Worm (Caenorhabditis elegans) whole organism, late embryonic: ENCODE data around the gene ZK177.9.

Experiments
- C38D4.7 ChIP-seq: fragments of 200-800 bp; sonication (Bioruptor generic); optimal IDR thresholded peaks from 2 replicates; lab custom pipeline; 2018; ENCODE audit warnings: mild to moderate bottlenecking, missing genetic modification characterization, moderate library complexity, missing compliant biosample characterization
- F13H6.1 ChIP-seq: sonication (generic microtip); optimal IDR thresholded peaks from 2 replicates; lab custom pipeline; 2016; ENCODE audit warnings: missing genetic modification characterization, missing compliant biosample characterization
- K02D7.2 ChIP-seq: sonication (generic microtip); optimal IDR thresholded peaks from 2 replicates; lab custom pipeline; 2017; ENCODE audit warnings: mild to moderate bottlenecking, missing genetic modification characterization, missing compliant biosample characterization
- K09A11.1 ChIP-seq: sonication (generic microtip); optimal IDR thresholded peaks from 2 replicates; lab custom pipeline; 2017; ENCODE audit warnings: antibody characterized with exemption, mild to moderate bottlenecking, missing genetic modification characterization, missing compliant biosample characterization; ENCODE audit not compliant: insufficient read depth
- T23F11.4 ChIP-seq: fragments of 200-800 bp; sonication (Bioruptor generic); optimal IDR thresholded peaks from 2 replicates; lab custom pipeline; 2018; ENCODE audit warnings: mild to moderate bottlenecking, missing genetic modification characterization, missing compliant biosample characterization
- Y22D7AL.16 ChIP-seq: sonication (generic microtip); optimal IDR thresholded peaks from 2 replicates; lab custom pipeline; 2016; ENCODE audit warnings: missing genetic modification characterization, missing compliant biosample characterization
- ahr-1 ChIP-seq: sonication (generic microtip); optimal IDR thresholded peaks from 2 replicates; lab custom pipeline; 2016; ENCODE audit warnings: missing genetic modification characterization, missing compliant biosample characterization
- ama-1 ChIP-seq: fragments of 150-350 bp; optimal IDR thresholded peaks from 2 replicates; lab custom pipeline; 2014
- ceh-14 ChIP-seq: sonication (generic microtip); optimal IDR thresholded peaks from 2 replicates; lab custom pipeline; 2016; ENCODE audit warnings: missing genotype, missing genetic modification characterization, missing compliant biosample characterization
- ceh-18 ChIP-seq: sonication (generic microtip); optimal IDR thresholded peaks from 2 replicates; lab custom pipeline; 2016; ENCODE audit warnings: missing genetic modification characterization, missing compliant biosample characterization
- ceh-19 ChIP-seq: fragments of 200-800 bp; sonication (Bioruptor generic); optimal IDR thresholded peaks from 2 replicates; lab custom pipeline; 2018; ENCODE audit warnings: mild to moderate bottlenecking, missing genetic modification characterization, missing compliant biosample characterization
- ceh-2 ChIP-seq: sonication (generic microtip); optimal IDR thresholded peaks from 2 replicates; lab custom pipeline; 2016; ENCODE audit warnings: missing genotype, missing genetic modification characterization, missing compliant biosample characterization
- ceh-22 ChIP-seq: sonication (generic microtip); optimal IDR thresholded peaks from 2 replicates; lab custom pipeline; 2017; ENCODE audit warnings: missing biosample characterization, missing genetic modification characterization
- ceh-24 ChIP-seq: sonication (generic microtip); optimal IDR thresholded peaks from 2 replicates; lab custom pipeline; 2016; ENCODE audit warnings: mild to moderate bottlenecking, missing genetic modification characterization, missing compliant biosample characterization
- ceh-30 ChIP-seq: fragments of 150-350 bp; optimal IDR thresholded peaks from 2 replicates; lab custom pipeline; 2014; ENCODE audit warnings: missing biosample characterization, missing genetic modification characterization
- ceh-31 ChIP-seq: sonication (generic microtip); optimal IDR thresholded peaks from 2 replicates; lab custom pipeline; 2016; ENCODE audit warnings: missing genetic modification characterization, missing compliant biosample characterization
- ceh-34 ChIP-seq: sonication (generic microtip); optimal IDR thresholded peaks from 2 replicates; lab custom pipeline; 2016; ENCODE audit warnings: mild to moderate bottlenecking, missing genetic modification characterization, missing compliant biosample characterization
- ceh-45 ChIP-seq: fragments of 200-800 bp; sonication (Bioruptor generic); IDR thresholded peaks from 2 replicates; pipeline ENCODE4 v1.3.6; 2022; ENCODE audit warnings: missing genetic modification reagents, missing genetic modification characterization, missing compliant biosample characterization
- che-1 ChIP-seq: sonication (generic microtip); optimal IDR thresholded peaks from 2 replicates; lab custom pipeline; 2016; ENCODE audit warnings: mild to moderate bottlenecking, missing genetic modification characterization, missing compliant biosample characterization
- dmd-4 ChIP-seq: sonication (generic microtip); optimal IDR thresholded peaks from 2 replicates; lab custom pipeline; 2016; ENCODE audit warnings: borderline replicate concordance, missing genetic modification characterization, missing compliant biosample characterization
- dve-1 ChIP-seq: sonication (generic microtip); optimal IDR thresholded peaks from 2 replicates; lab custom pipeline; 2017; ENCODE audit warnings: antibody characterized with exemption, mild to moderate bottlenecking, missing genetic modification characterization, missing compliant biosample characterization
- elt-2 ChIP-seq: sonication (generic microtip); optimal IDR thresholded peaks from 2 replicates; lab custom pipeline; 2016; ENCODE audit warnings: missing genetic modification reagents, missing genetic modification characterization, missing compliant biosample characterization
- elt-4 ChIP-seq: sonication (generic microtip); optimal IDR thresholded peaks from 2 replicates; lab custom pipeline; 2016; ENCODE audit warnings: missing genetic modification characterization, missing compliant biosample characterization
- ets-4 ChIP-seq: sonication (generic microtip); optimal IDR thresholded peaks from 2 replicates; lab custom pipeline; 2016; ENCODE audit warnings: missing genetic modification characterization, missing compliant biosample characterization
- eyg-1 ChIP-seq: sonication (generic microtip); optimal IDR thresholded peaks from 2 replicates; lab custom pipeline; 2016; ENCODE audit warnings: missing genotype, missing genetic modification characterization, missing compliant biosample characterization
- fax-1 ChIP-seq: sonication (generic microtip); optimal IDR thresholded peaks from 2 replicates; lab custom pipeline; 2016; ENCODE audit warnings: missing genotype, missing genetic modification characterization, missing compliant biosample characterization
- fkh-10 ChIP-seq: fragments of 150-350 bp; optimal IDR thresholded peaks from 2 replicates; lab custom pipeline; 2014; ENCODE audit warnings: missing biosample characterization, missing genetic modification reagents, missing genetic modification characterization
- fkh-6 ChIP-seq: sonication (generic microtip); optimal IDR thresholded peaks from 2 replicates; lab custom pipeline; 2016; ENCODE audit warnings: missing genetic modification characterization, missing compliant biosample characterization
- gmeb-2 ChIP-seq: sonication (generic microtip); optimal IDR thresholded peaks from 2 replicates; lab custom pipeline; 2016; ENCODE audit warnings: missing genetic modification characterization, inconsistent platforms, missing compliant biosample characterization
- hlh-13 ChIP-seq: fragments of 200-800 bp; sonication (Bioruptor generic); optimal IDR thresholded peaks from 2 replicates; lab custom pipeline; 2018; ENCODE audit warnings: mild to moderate bottlenecking, missing genetic modification characterization, missing compliant biosample characterization
- hlh-15 ChIP-seq: sonication (generic microtip); optimal IDR thresholded peaks from 2 replicates; lab custom pipeline; 2016; ENCODE audit warnings: missing genetic modification characterization, missing compliant biosample characterization
- hlh-30 ChIP-seq: sonication (generic microtip); optimal IDR thresholded peaks from 2 replicates; lab custom pipeline; 2017; ENCODE audit warnings: antibody characterized with exemption, missing genetic modification characterization, missing compliant biosample characterization; ENCODE audit not compliant: insufficient read depth
- hlh-8 ChIP-seq: sonication (generic microtip); optimal IDR thresholded peaks from 2 replicates; lab custom pipeline; 2016; ENCODE audit warnings: missing genotype, missing genetic modification characterization, missing compliant biosample characterization
- lim-6 ChIP-seq: sonication (generic microtip); optimal IDR thresholded peaks from 2 replicates; lab custom pipeline; 2016; ENCODE audit warnings: missing genetic modification characterization, missing compliant biosample characterization
- mec-3 ChIP-seq: sonication (generic microtip); optimal IDR thresholded peaks from 2 replicates; lab custom pipeline; 2016; ENCODE audit warnings: borderline replicate concordance, missing genetic modification characterization, missing compliant biosample characterization
- nhr-11 ChIP-seq: fragments of 150-350 bp; optimal IDR thresholded peaks from 2 replicates; lab custom pipeline; 2014; ENCODE audit warnings: missing biosample characterization, missing genetic modification characterization
- npax-4 ChIP-seq: sonication (generic microtip); optimal IDR thresholded peaks from 2 replicates; lab custom pipeline; 2016; ENCODE audit warnings: missing genetic modification characterization, missing compliant biosample characterization
- odd-2 ChIP-seq: sonication (generic microtip); optimal IDR thresholded peaks from 2 replicates; lab custom pipeline; 2017; ENCODE audit warnings: antibody characterized with exemption, mild to moderate bottlenecking, missing genetic modification characterization, missing compliant biosample characterization
- pat-9 ChIP-seq: fragments of 200-800 bp; sonication (Bioruptor generic); optimal IDR thresholded peaks from 2 replicates; lab custom pipeline; 2018; ENCODE audit warnings: mild to moderate bottlenecking, missing genetic modification characterization, moderate library complexity, missing compliant biosample characterization
- pax-1 ChIP-seq: fragments of 150-350 bp; optimal IDR thresholded peaks from 2 replicates; lab custom pipeline; 2014; ENCODE audit warnings: missing biosample characterization, missing genetic modification characterization
- pha-2 ChIP-seq: sonication (generic microtip); optimal IDR thresholded peaks from 2 replicates; lab custom pipeline; 2017; ENCODE audit warnings: mild to moderate bottlenecking, missing genetic modification characterization, missing compliant biosample characterization
- pha-4 ChIP-seq: fragments of 150-350 bp; optimal IDR thresholded peaks from 2 replicates; lab custom pipeline; 2018; ENCODE audit warnings: missing biosample characterization, missing genetic modification reagents, missing genetic modification characterization
- pqm-1 ChIP-seq: sonication (generic microtip); optimal IDR thresholded peaks from 2 replicates; lab custom pipeline; 2016; ENCODE audit warnings: missing genetic modification characterization, missing compliant biosample characterization
- pros-1 ChIP-seq: fragments of 150-350 bp; optimal IDR thresholded peaks from 2 replicates; lab custom pipeline; 2014; ENCODE audit warnings: missing biosample characterization, missing genetic modification reagents, missing genetic modification characterization
- sdc-2 ChIP-seq: sonication (generic microtip); optimal IDR thresholded peaks from 2 replicates; lab custom pipeline; 2016; ENCODE audit warnings: missing genotype, missing genetic modification characterization, missing compliant biosample characterization
- sox-4 ChIP-seq: sonication (generic microtip); optimal IDR thresholded peaks from 2 replicates; lab custom pipeline; 2017; ENCODE audit warnings: mild to moderate bottlenecking, missing genetic modification characterization, inconsistent platforms, missing compliant biosample characterization
- tbx-2 ChIP-seq: sonication (generic microtip); optimal IDR thresholded peaks from 2 replicates; lab custom pipeline; 2016; ENCODE audit warnings: missing genetic modification characterization, missing compliant biosample characterization
- unc-3 ChIP-seq, 2 experiments: fragments of 200-800 bp in 1 of 2; sonication (Bioruptor generic) in 1 of 2; sonication (generic microtip) in 1 of 2; conservative IDR thresholded peaks in 1 of 2; optimal IDR thresholded peaks in 1 of 2; 2 replicates each; pipeline versions ENCODE4 v1.3.6 to Lab custom; 2016 to 2022; ENCODE audit warnings: missing compliant biosample characterization in 2 of 2, missing genetic modification characterization in 2 of 2, missing genetic modification reagents in 1 of 2
- unc-42 ChIP-seq: sonication (generic microtip); optimal IDR thresholded peaks from 2 replicates; lab custom pipeline; 2016; ENCODE audit warnings: missing genotype, missing genetic modification characterization, missing compliant biosample characterization
- unc-55 ChIP-seq: sonication (generic microtip); optimal IDR thresholded peaks from 2 replicates; lab custom pipeline; 2017; ENCODE audit warnings: missing biosample characterization, missing genetic modification reagents, missing genetic modification characterization
- unc-86 ChIP-seq: sonication (generic microtip); optimal IDR thresholded peaks from 2 replicates; lab custom pipeline; 2016; ENCODE audit warnings: missing genetic modification characterization, missing compliant biosample characterization
- zip-5 ChIP-seq: sonication (generic microtip); optimal IDR thresholded peaks from 2 replicates; lab custom pipeline; 2016; ENCODE audit warnings: missing genetic modification characterization, missing compliant biosample characterization

The ZK177.9 gene

DNA sequence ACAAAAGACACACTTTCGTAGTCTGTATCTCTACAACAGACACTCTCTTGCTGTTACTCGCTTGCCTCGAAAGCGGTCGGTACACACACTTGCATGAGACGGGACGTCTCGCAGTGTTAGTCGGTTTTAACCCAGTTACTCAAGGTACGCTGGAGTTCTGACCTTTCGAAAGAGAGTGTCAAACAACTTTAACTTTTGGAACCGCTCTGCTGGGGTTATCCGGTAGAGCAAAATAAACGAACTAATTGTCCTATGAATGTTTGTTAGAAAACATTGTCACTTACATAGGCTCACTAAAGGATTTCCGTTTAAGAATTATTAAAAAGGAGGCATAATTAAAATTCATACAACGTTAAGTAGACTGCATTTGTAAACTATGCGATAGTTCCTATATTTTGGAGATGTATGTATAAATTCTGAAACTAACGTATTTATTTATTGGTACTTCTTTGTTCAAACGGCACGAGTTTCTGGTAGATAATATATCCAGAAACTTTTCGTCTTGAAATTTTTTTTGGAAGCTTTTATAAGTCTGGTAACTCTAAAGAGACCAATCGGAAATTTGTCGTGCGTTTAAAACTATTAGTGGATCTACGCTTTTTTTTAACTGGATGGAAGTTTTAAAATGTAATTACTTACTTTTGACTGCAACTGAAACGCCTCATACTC lies 26.1 kb upstream of the ZK177.9 start (continued):
- TF ChIP-seq K09A11.1 (tag; lab: Kevin White, UChicago) (peak; percentile 77), unc-55 (GFP tag; lab: Kevin White, UChicago) (peak; percentile 48), Y22D7AL.16 (tag; lab: Kevin White, UChicago) (peak; percentile 58), ets-4 (tag; lab: Kevin White, UChicago) (peak; percentile 63), lim-6 (tag; lab: Kevin White, UChicago) (peak; percentile 76), npax-4 (tag; lab: Kevin White, UChicago) (peak; percentile 49), elt-4 (tag; lab: Kevin White, UChicago) (no peak), sox-4 (tag; lab: Kevin White, UChicago) (peak; percentile 68), ahr-1 (peak; percentile 3), C38D4.7 (GFP tag; lab: Kevin White, UChicago) (peak; percentile 70), ceh-22 (tag; lab: Kevin White, UChicago) (peak; percentile 18), ceh-18 (tag; lab: Kevin White, UChicago) (peak; percentile 95), ceh-14 (peak; percentile 90), zip-5 (tag; lab: Kevin White, UChicago) (peak; percentile 31), ceh-31 (tag; lab: Kevin White, UChicago) (peak; percentile 91), fax-1 (tag; lab: Kevin White, UChicago) (peak; percentile 68), hlh-15 (peak; percentile 39), hlh-13 (GFP tag; lab: Kevin White, UChicago) (peak; percentile 64), ceh-30 (tag; lab: Kevin White, UChicago) (peak; percentile 29), pha-2 (tag; lab: Kevin White, UChicago) (peak; percentile 80), pat-9 (peak; percentile 79), elt-2 (peak; percentile 97), pqm-1 (peak; percentile 77), dve-1 (tag; lab: Kevin White, UChicago) (peak; percentile 93), pha-4 (tag; lab: Kevin White, UChicago) (no peak), ama-1 (lab: Kevin White, UChicago) (peak; percentile 99), pros-1 (peak; percentile 97), tbx-2 (tag; lab: Kevin White, UChicago) (peak; percentile 95), ceh-2 (tag; lab: Kevin White, UChicago) (peak; percentile 70), ceh-24 (peak; percentile 23), unc-3 (GFP tag; conservative IDR thresholded peaks at IDR 0.05; lab: Robert Waterston, UW) (peak; percentile 59), unc-3 (tag; optimal IDR thresholded peaks at IDR 0.05; lab: Kevin White, UChicago) (peak; percentile 55), che-1 (peak; percentile 59), gmeb-2 (tag; lab: Kevin White, UChicago) (peak; percentile 56), unc-42 (tag; lab: Kevin White, UChicago) (peak; percentile 98), ceh-34 (tag; lab: Kevin White, UChicago) (peak; percentile 91), eyg-1 (tag; lab: Kevin White, UChicago) (peak; percentile 51), F13H6.1 (peak; percentile 44), mec-3 (tag; lab: Kevin White, UChicago) (no peak), sdc-2 (tag; lab: Kevin White, UChicago) (peak; percentile 36), ceh-45 (GFP tag; lab: Robert Waterston, UW) (no peak), odd-2 (tag; lab: Kevin White, UChicago) (no peak), fkh-10 (GFP tag; lab: Kevin White, UChicago) (peak; percentile 84), hlh-30 (peak; percentile 3), dmd-4 (tag; lab: Kevin White, UChicago) (no peak), ceh-19 (GFP tag; lab: Kevin White, UChicago) (peak; percentile 89), fkh-6 (tag; lab: Kevin White, UChicago) (peak; percentile 82), hlh-8 (peak; percentile 72), pax-1 (tag; lab: Kevin White, UChicago) (peak; percentile 59), unc-86 (tag; lab: Kevin White, UChicago) (peak; percentile 71), nhr-11 (peak; percentile 75), K02D7.2 (tag; lab: Kevin White, UChicago) (peak; percentile 71), T23F11.4 (GFP tag; lab: Kevin White, UChicago) (peak; percentile 69)
